Worm (Caenorhabditis elegans) whole organism, late embryonic: Measurements from ENCODE around the gene ttc-7.

Experiments used
- dmd-4 ChIP-seq: sonication (generic microtip); optimal IDR thresholded peaks from 2 replicates; lab custom pipeline; 2016; ENCODE audit warnings: borderline replicate concordance, missing genetic modification characterization, missing compliant biosample characterization
- fkh-6 ChIP-seq: sonication (generic microtip); optimal IDR thresholded peaks from 2 replicates; lab custom pipeline; 2016; ENCODE audit warnings: missing genetic modification characterization, missing compliant biosample characterization
- hlh-30 ChIP-seq: sonication (generic microtip); optimal IDR thresholded peaks from 2 replicates; lab custom pipeline; 2017; ENCODE audit warnings: antibody characterized with exemption, missing genetic modification characterization, missing compliant biosample characterization; ENCODE audit not compliant: insufficient read depth
- nfya-1 ChIP-seq: sonication (generic microtip); optimal IDR thresholded peaks from 2 replicates; lab custom pipeline; 2017; ENCODE audit warnings: missing genetic modification characterization, mild to moderate bottlenecking, missing compliant biosample characterization, antibody characterized with exemption, moderate library complexity
- nhr-11 ChIP-seq: fragments of 150-350 bp; optimal IDR thresholded peaks from 2 replicates; lab custom pipeline; 2014; ENCODE audit warnings: missing biosample characterization, missing genetic modification characterization
- ttx-3 ChIP-seq: sonication (generic microtip); optimal IDR thresholded peaks from 2 replicates; lab custom pipeline; 2016; ENCODE audit warnings: missing genetic modification reagents, missing genetic modification characterization, missing compliant biosample characterization

DNA sequence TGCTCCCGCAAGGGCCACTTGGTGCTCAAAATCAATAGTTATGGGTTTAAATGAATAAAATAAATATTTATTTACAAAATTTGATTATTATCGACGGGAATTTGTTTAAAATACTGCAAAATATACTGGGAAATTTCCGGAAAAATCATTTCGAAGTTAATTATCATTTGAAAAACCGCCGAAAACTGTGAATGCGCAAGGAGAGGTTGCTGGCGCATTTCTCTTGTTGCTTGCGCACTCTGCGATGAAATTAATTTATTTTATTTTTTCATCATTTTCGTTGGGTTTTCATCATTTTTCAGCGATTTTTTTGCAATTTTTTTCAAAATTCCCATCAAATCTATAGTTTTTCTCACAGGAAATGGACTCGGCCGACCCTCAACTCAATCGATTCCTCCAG lies 697 bp upstream of the ttc-7 start, which contains the start of gene ddp-1:
- TF ChIP-seq ttx-3 (tag; lab: Kevin White, UChicago) (peak; percentile 77), hlh-30 (tag; lab: Kevin White, UChicago) (no peak), dmd-4 (no peak), nhr-11 (tag; lab: Kevin White, UChicago) (no peak), fkh-6 (tag; lab: Kevin White, UChicago) (peak; percentile 13), nfya-1 (tag; lab: Kevin White, UChicago) (peak; percentile 85)
